Fruit fly (Drosophila melanogaster) whole organism, embryonic: ENCODE results near the gene CG42759.

ENCODE experiments used
- ATbp ChIP-seq: fragments of 200-800 bp; sonication (Bioruptor generic); optimal IDR thresholded peaks from 2 replicates; lab custom pipeline; 2017; ENCODE audit warnings: missing biosample characterization, mild to moderate bottlenecking, missing genetic modification characterization, missing genetic modification reagents
- Atf3 ChIP-seq: fragments of 200-800 bp; sonication (Bioruptor generic); optimal IDR thresholded peaks from 3 replicates; lab custom pipeline; 2016; ENCODE audit warnings: missing biosample characterization, missing genetic modification characterization
- Atf6 ChIP-seq: fragments of 200-800 bp; sonication (Bioruptor generic); IDR thresholded peaks from 2 replicates; pipeline ENCODE4 v1.3.6; 2022; ENCODE audit warnings: missing biosample characterization, missing genetic modification characterization
- CG13296 ChIP-seq: fragments of 200-800 bp; sonication (Bioruptor generic); optimal IDR thresholded peaks from 3 replicates; lab custom pipeline; 2018; ENCODE audit warnings: missing biosample characterization, mild to moderate bottlenecking, missing genetic modification characterization
- CG14710 ChIP-seq: fragments of 200-800 bp; sonication (Bioruptor generic); optimal IDR thresholded peaks from 3 replicates; lab custom pipeline; 2019; ENCODE audit warnings: missing biosample characterization, mild to moderate bottlenecking, missing genetic modification characterization, moderate library complexity
- CG1602 ChIP-seq: fragments of 200-800 bp; sonication (Bioruptor generic); optimal IDR thresholded peaks from 3 replicates; lab custom pipeline; 2016; ENCODE audit warnings: missing biosample characterization, missing genetic modification characterization
- CG16779 ChIP-seq: fragments of 200-800 bp; sonication (Bioruptor generic); IDR thresholded peaks from 2 replicates; pipeline ENCODE4 v1.3.6; 2022; ENCODE audit warnings: missing biosample characterization, missing genetic modification characterization
- CG1792 ChIP-seq: fragments of 200-800 bp; sonication (Bioruptor generic); optimal IDR thresholded peaks from 2 replicates; lab custom pipeline; 2016; ENCODE audit warnings: missing biosample characterization, missing genetic modification characterization
- CG30020 ChIP-seq: fragments of 200-800 bp; optimal IDR thresholded peaks from 2 replicates; lab custom pipeline; 2019; ENCODE audit warnings: missing biosample characterization, mild to moderate bottlenecking, missing genetic modification characterization, moderate library complexity
- CG31388 ChIP-seq: fragments of 200-800 bp; sonication (Bioruptor generic); optimal IDR thresholded peaks from 2 replicates; lab custom pipeline; 2016; ENCODE audit warnings: missing biosample characterization, missing genetic modification characterization
- CG3838 ChIP-seq: fragments of 200-800 bp; sonication (Bioruptor generic); optimal IDR thresholded peaks from 3 replicates; lab custom pipeline; 2016; ENCODE audit warnings: missing biosample characterization, missing genetic modification characterization
- CG4360 ChIP-seq: fragments of 200-800 bp; sonication (Bioruptor generic); IDR thresholded peaks from 2 replicates; pipeline ENCODE4 v1.3.6; 2022; ENCODE audit warnings: missing biosample characterization, missing genetic modification characterization
- CG9817 ChIP-seq: fragments of 200-800 bp; sonication (Bioruptor generic); optimal IDR thresholded peaks from 2 replicates; lab custom pipeline; 2018; ENCODE audit warnings: missing biosample characterization, mild to moderate bottlenecking, missing genetic modification characterization, moderate library complexity
- CTCF ChIP-seq: fragments of 200-800 bp; sonication (Bioruptor generic); optimal IDR thresholded peaks from 2 replicates; lab custom pipeline; 2017; ENCODE audit warnings: missing biosample characterization, mild to moderate bottlenecking, missing genetic modification characterization, moderate library complexity
- CkIIα-i1 ChIP-seq: fragments of 200-800 bp; sonication (Bioruptor generic); IDR thresholded peaks from 2 replicates; pipeline ENCODE4 v1.3.6; 2022; ENCODE audit warnings: missing biosample characterization, missing genetic modification characterization
- Drgx ChIP-seq: fragments of 200-800 bp; sonication (Bioruptor generic); IDR thresholded peaks from 2 replicates; pipeline ENCODE4 v1.3.6; 2022; ENCODE audit warnings: missing biosample characterization, missing genetic modification characterization
- Fer1 ChIP-seq: fragments of 200-800 bp; sonication (Bioruptor generic); optimal IDR thresholded peaks from 2 replicates; lab custom pipeline; 2017; ENCODE audit warnings: missing biosample characterization, mild to moderate bottlenecking, missing genetic modification characterization
- HHEX ChIP-seq: fragments of 200-800 bp; sonication (Bioruptor generic); optimal IDR thresholded peaks from 3 replicates; lab custom pipeline; 2017; ENCODE audit warnings: missing biosample characterization, mild to moderate bottlenecking, missing genetic modification characterization, missing genetic modification reagents
- Hmr ChIP-seq: fragments of 200-800 bp; sonication (Bioruptor generic); optimal IDR thresholded peaks from 3 replicates; lab custom pipeline; 2017; ENCODE audit warnings: mild to moderate bottlenecking, missing biosample characterization, missing genetic modification reagents, missing genetic modification characterization
- Hr3 ChIP-seq: fragments of 200-800 bp; sonication (Bioruptor generic); optimal IDR thresholded peaks from 3 replicates; lab custom pipeline; 2016; ENCODE audit warnings: missing biosample characterization, missing genetic modification characterization
- Lim3 ChIP-seq: fragments of 200-800 bp; sonication (Bioruptor generic); IDR thresholded peaks from 2 replicates; pipeline ENCODE4 v1.3.6; 2022; ENCODE audit warnings: missing biosample characterization, missing genetic modification characterization
- Ptx1 ChIP-seq: fragments of 200-800 bp; sonication (Bioruptor generic); IDR thresholded peaks from 2 replicates; pipeline ENCODE4 v1.3.6; 2022; ENCODE audit warnings: missing biosample characterization, missing genetic modification characterization
- Scr ChIP-seq: fragments of 200-800 bp; sonication (Bioruptor generic); IDR thresholded peaks from 2 replicates; pipeline ENCODE4 v1.3.6; 2022; ENCODE audit warnings: missing biosample characterization, missing genetic modification characterization; ENCODE audit not compliant: partially characterized antibody
- Spps ChIP-seq: fragments of 200-800 bp; sonication (Bioruptor generic); optimal IDR thresholded peaks from 2 replicates; lab custom pipeline; 2018; ENCODE audit warnings: missing biosample characterization, mild to moderate bottlenecking, missing genetic modification characterization
- Stat92E ChIP-seq, 3 experiments: fragments of >200 bp in 2 of 3; fragments of 200-800 bp in 1 of 3; sonication (Bioruptor generic) in 1 of 3; optimal IDR thresholded peaks; 2 replicates each; lab custom pipeline; 2017 to 2019; ENCODE audit warnings: missing biosample characterization in 3 of 3, missing genetic modification characterization in 3 of 3, mild to moderate bottlenecking in 1 of 3, moderate library complexity in 1 of 3
- ase ChIP-seq: fragments of 200-800 bp; sonication (Bioruptor generic); IDR thresholded peaks from 3 replicates; pipeline ENCODE4 v1.3.6; 2022; ENCODE audit warnings: missing biosample characterization, missing genetic modification characterization
- ash1 ChIP-seq: fragments of 200-800 bp; sonication (Bioruptor generic); optimal IDR thresholded peaks from 2 replicates; lab custom pipeline; 2018; ENCODE audit warnings: missing biosample characterization, mild to moderate bottlenecking, missing genetic modification characterization
- bigmax ChIP-seq: fragments of 200-800 bp; sonication (Bioruptor generic); optimal IDR thresholded peaks from 2 replicates; lab custom pipeline; 2018; ENCODE audit warnings: missing biosample characterization, mild to moderate bottlenecking, missing genetic modification characterization
- bowl ChIP-seq: fragments of 200-800 bp; sonication (Bioruptor generic); IDR thresholded peaks from 2 replicates; pipeline ENCODE4 v1.3.6; 2022; ENCODE audit warnings: missing biosample characterization, missing genetic modification characterization
- bsh ChIP-seq, 2 experiments: fragments of 200-800 bp; sonication (Bioruptor generic); optimal IDR thresholded peaks; 2 replicates each; lab custom pipeline; 2017 to 2018; ENCODE audit warnings: mild to moderate bottlenecking in 2 of 2, missing biosample characterization in 2 of 2, missing genetic modification characterization in 2 of 2, moderate library complexity in 1 of 2
- chinmo ChIP-seq: fragments of 200-800 bp; sonication (Bioruptor generic); IDR thresholded peaks from 4 replicates; pipeline ENCODE4 v1.3.6; 2022; ENCODE audit warnings: missing biosample characterization, missing genetic modification characterization; ENCODE audit not compliant: partially characterized antibody
- ci ChIP-seq: fragments of 200-800 bp; sonication (Bioruptor generic); IDR thresholded peaks from 3 replicates; pipeline ENCODE4 v1.3.6; 2022; ENCODE audit warnings: missing biosample characterization, missing genetic modification characterization
- crc ChIP-seq: fragments of 200-800 bp; sonication (Bioruptor generic); optimal IDR thresholded peaks from 2 replicates; lab custom pipeline; 2016; ENCODE audit warnings: missing biosample characterization, missing genetic modification characterization
- da ChIP-seq: fragments of 200-800 bp; sonication (Bioruptor generic); optimal IDR thresholded peaks from 2 replicates; lab custom pipeline; 2016; ENCODE audit warnings: missing biosample characterization, missing genetic modification characterization
- dpn ChIP-seq, 2 experiments: fragments of 200-800 bp; sonication (Bioruptor generic); optimal IDR thresholded peaks; 3 replicates each; lab custom pipeline; 2016; ENCODE audit warnings: missing biosample characterization in 2 of 2, missing genetic modification characterization in 2 of 2
- exex ChIP-seq: fragments of 200-800 bp; sonication (Bioruptor generic); optimal IDR thresholded peaks from 4 replicates; lab custom pipeline; 2018; ENCODE audit warnings: missing biosample characterization, mild to moderate bottlenecking, missing genetic modification characterization, moderate library complexity
- gce ChIP-seq: fragments of 200-800 bp; sonication (Bioruptor generic); IDR thresholded peaks from 3 replicates; pipeline ENCODE4 v1.3.6; 2022; ENCODE audit warnings: missing biosample characterization, missing genetic modification characterization
- gem ChIP-seq: fragments of 200-800 bp; sonication (Bioruptor generic); optimal IDR thresholded peaks from 2 replicates; lab custom pipeline; 2019; ENCODE audit warnings: missing biosample characterization, mild to moderate bottlenecking, missing genetic modification characterization, moderate library complexity
- grn ChIP-seq: fragments of 200-800 bp; sonication (Bioruptor generic); optimal IDR thresholded peaks from 3 replicates; lab custom pipeline; 2017; ENCODE audit warnings: missing biosample characterization, missing genetic modification characterization
- gro ChIP-seq: fragments of 200-800 bp; sonication (Bioruptor generic); optimal IDR thresholded peaks from 2 replicates; lab custom pipeline; 2016; ENCODE audit warnings: missing biosample characterization, missing genetic modification characterization
- gt ChIP-seq: fragments of 200-800 bp; sonication (Bioruptor generic); IDR thresholded peaks from 2 replicates; pipeline ENCODE4 v1.3.6; 2022; ENCODE audit warnings: missing biosample characterization, missing genetic modification characterization
- hkb ChIP-seq, 2 experiments: fragments of 200-800 bp in 1 of 2; fragments of >200 bp in 1 of 2; sonication (Bioruptor generic) in 1 of 2; IDR thresholded peaks in 1 of 2; optimal IDR thresholded peaks in 1 of 2; 2 replicates each; pipeline versions ENCODE4 v1.3.6 to Lab custom; 2017 to 2022; ENCODE audit warnings: missing biosample characterization in 1 of 2, missing genetic modification characterization in 1 of 2
- jing ChIP-seq: fragments of 200-800 bp; sonication (Bioruptor generic); optimal IDR thresholded peaks from 2 replicates; lab custom pipeline; 2018; ENCODE audit warnings: missing biosample characterization, mild to moderate bottlenecking, missing genetic modification characterization
- klu ChIP-seq: fragments of 200-800 bp; sonication (Bioruptor generic); IDR thresholded peaks from 2 replicates; pipeline ENCODE4 v1.3.6; 2022; ENCODE audit warnings: missing biosample characterization, missing genetic modification characterization
- lbe ChIP-seq: fragments of 200-800 bp; sonication (Bioruptor generic); optimal IDR thresholded peaks from 2 replicates; lab custom pipeline; 2016; ENCODE audit warnings: missing biosample characterization, mild to moderate bottlenecking, missing genetic modification characterization
- maf-S ChIP-seq: fragments of 200-800 bp; sonication (Bioruptor generic); optimal IDR thresholded peaks from 2 replicates; lab custom pipeline; 2016; ENCODE audit warnings: missing biosample characterization, missing genetic modification characterization
- nmo ChIP-seq: fragments of 200-800 bp; sonication (Bioruptor generic); optimal IDR thresholded peaks from 2 replicates; lab custom pipeline; 2018; ENCODE audit warnings: missing biosample characterization, mild to moderate bottlenecking, missing genetic modification characterization, moderate library complexity
- pita ChIP-seq: fragments of 200-800 bp; sonication (Bioruptor generic); optimal IDR thresholded peaks from 2 replicates; lab custom pipeline; 2017; ENCODE audit warnings: missing biosample characterization, mild to moderate bottlenecking, missing genetic modification characterization
- sisA ChIP-seq: fragments of 200-800 bp; sonication (Bioruptor generic); IDR thresholded peaks from 2 replicates; pipeline ENCODE4 v1.3.6; 2022; ENCODE audit warnings: missing biosample characterization, missing genetic modification characterization
- tio ChIP-seq: fragments of 200-800 bp; sonication (Bioruptor generic); optimal IDR thresholded peaks from 2 replicates; lab custom pipeline; 2017; ENCODE audit warnings: missing biosample characterization, missing genetic modification characterization, inconsistent platforms
- zen ChIP-seq: fragments of 200-800 bp; sonication (Bioruptor generic); optimal IDR thresholded peaks from 3 replicates; lab custom pipeline; 2018; ENCODE audit warnings: missing biosample characterization, mild to moderate bottlenecking, missing genetic modification characterization, moderate library complexity

Gene CG42759

dm6 chr3R:10150555-10150954 is 7.7 kb downstream of the CG42759 start (continued):
- TF ChIP-seq CG3838 (GFP tag; lab: Kevin White, UChicago) (no peak), Hr3 (GFP tag; lab: Kevin White, UChicago) (no peak), maf-S (GFP tag; lab: Kevin White, UChicago) (no peak), Fer1 (no peak), bsh (GFP tag; optimal IDR thresholded peaks at IDR 0.05; lab: Kevin White, UChicago) (peak in 1 of 2 experiments; percentile 12), CG16779 (GFP tag; lab: Robert Waterston, UW) (no peak), exex (tag; lab: Kevin White, UChicago) (no peak), grn (GFP tag; lab: Kevin White, UChicago) (no peak), CTCF (GFP tag; lab: Kevin White, UChicago) (no peak), bigmax (GFP tag; lab: Kevin White, UChicago) (no peak), Ptx1 (GFP tag; lab: Robert Waterston, UW) (no peak), Stat92E (GFP tag; optimal IDR thresholded peaks at IDR 0.05; lab: Kevin White, UChicago) (no peak), pita (GFP tag; lab: Kevin White, UChicago) (no peak), klu (GFP tag; lab: Robert Waterston, UW) (no peak), jing (GFP tag; lab: Kevin White, UChicago) (no peak), Hmr (no peak), CG31388 (no peak), CG4360 (peak; percentile 53), CG1602 (GFP tag; lab: Kevin White, UChicago) (no peak), Scr (GFP tag; lab: Robert Waterston, UW) (no peak), CkIIα-i1 (GFP tag; lab: Robert Waterston, UW) (no peak), hkb (optimal IDR thresholded peaks at IDR 0.05; lab: Kevin White, UChicago) (no peak), hkb (GFP tag; IDR thresholded peaks at IDR 0.05; lab: Robert Waterston, UW) (peak; percentile 63), lbe (GFP tag; lab: Kevin White, UChicago) (no peak), CG14710 (no peak), gro (GFP tag; lab: Kevin White, UChicago) (no peak), CG9817 (tag; lab: Kevin White, UChicago) (no peak), ATbp (GFP tag; lab: Kevin White, UChicago) (peak; percentile 80), chinmo (GFP tag; lab: Robert Waterston, UW) (0 out of 4 replicates have a peak, but pooled peaks have one; percentile 48), ci (GFP tag; lab: Robert Waterston, UW) (peak; percentile 69; the same call in 1 of the 3 replicates), gce (GFP tag; lab: Robert Waterston, UW) (peak; percentile 53; the same call in 1 of the 3 replicates), gt (no peak), nmo (no peak), tio (GFP tag; lab: Kevin White, UChicago) (no peak), CG30020 (tag; lab: Kevin White, UChicago) (no peak), zen (no peak), ash1 (GFP tag; lab: Kevin White, UChicago) (no peak), dpn (GFP tag; optimal IDR thresholded peaks at IDR 0.05; lab: Kevin White, UChicago) (no peak), Atf6 (GFP tag; lab: Robert Waterston, UW) (no peak), Lim3 (GFP tag; lab: Robert Waterston, UW) (no peak), crc (GFP tag; lab: Kevin White, UChicago) (no peak), da (no peak), CG1792 (GFP tag; lab: Kevin White, UChicago) (peak; percentile 30), ase (GFP tag; lab: Robert Waterston, UW) (0 out of 3 replicates have a peak, but pooled peaks have one; percentile 10), HHEX (GFP tag; lab: Kevin White, UChicago) (no peak), Atf3 (GFP tag; lab: Kevin White, UChicago) (no peak), Drgx (GFP tag; lab: Robert Waterston, UW) (0 out of 2 replicates have a peak, but pooled peaks have one; percentile 7), sisA (GFP tag; lab: Robert Waterston, UW) (no peak), bowl (GFP tag; lab: Robert Waterston, UW) (0 out of 2 replicates have a peak, but pooled peaks have one; percentile 20), gem (tag; lab: Kevin White, UChicago) (no peak), CG13296 (GFP tag; lab: Kevin White, UChicago) (no peak), Spps (no peak)
